Fruit fly (Drosophila melanogaster): ENCODE results near the gene Cht7.
A peak's percentile ranks its signal among the peaks of the same experiment; 100 is the strongest.

The Cht7 gene

DNA sequence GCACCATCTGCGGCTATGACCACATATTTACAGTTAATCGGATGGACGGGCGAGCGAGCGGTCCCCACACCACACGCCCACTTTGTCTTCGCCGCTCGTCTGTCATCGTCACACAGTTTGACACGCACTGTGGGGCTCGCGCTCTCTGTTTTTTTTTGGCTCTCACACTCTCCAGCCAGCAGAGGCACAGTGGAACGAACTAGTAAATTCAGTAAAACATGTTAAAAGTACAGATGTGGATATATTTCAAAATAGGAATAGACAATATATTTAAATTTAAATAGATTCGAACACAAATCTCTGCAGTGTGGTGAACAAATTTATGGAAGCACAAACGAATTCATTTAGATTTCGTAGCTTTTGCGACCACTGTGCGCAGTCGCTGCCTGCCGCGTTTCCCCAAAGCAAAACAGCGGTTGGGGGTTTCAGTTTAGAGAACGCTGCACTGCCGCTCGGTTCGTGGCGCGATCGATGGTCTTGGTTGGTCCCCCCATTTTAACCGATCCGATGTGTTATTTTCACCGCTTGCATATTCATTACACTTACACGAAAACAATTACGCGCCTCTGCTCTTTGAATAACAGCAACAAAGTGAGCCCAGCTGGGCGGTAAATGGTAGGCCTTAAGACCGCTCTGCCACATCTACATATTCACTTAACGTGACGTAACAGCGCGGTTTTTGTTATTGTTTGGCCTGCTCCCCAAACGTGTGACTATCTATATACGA is 25.4 kb downstream of the Cht7 start (continued):
- TF ChIP-seq Taf1 (GFP tag; IDR thresholded peaks at IDR 0.05) (peak; percentile 97), CG2129 (GFP tag; IDR thresholded peaks at IDR 0.05; ENCODE audit: partially characterized antibody) (no peak), Myb (GFP tag; optimal IDR thresholded peaks at IDR 0.05) (peak; percentile 85), Rx (GFP tag; IDR thresholded peaks at IDR 0.05) (peak; percentile 98), dpn (GFP tag; optimal IDR thresholded peaks at IDR 0.05) (peak; percentile 97 to 99), NK7.1 (GFP tag; optimal IDR thresholded peaks at IDR 0.05) (peak; percentile 94), CG5180 (GFP tag; optimal IDR thresholded peaks at IDR 0.05) (peak; percentile 91), CG7928 (GFP tag; optimal IDR thresholded peaks at IDR 0.05) (peak; percentile 82), CG8281 (tag; optimal IDR thresholded peaks at IDR 0.05) (peak; percentile 92), maf-S (GFP tag; optimal IDR thresholded peaks at IDR 0.05) (peak; percentile 93), Blimp-1 (GFP tag; optimal IDR thresholded peaks at IDR 0.05) (peak; percentile 97), CG4328 (GFP tag; optimal IDR thresholded peaks at IDR 0.05) (peak; percentile 97), CG32767 (GFP tag; IDR thresholded peaks at IDR 0.05) (peak; percentile 99), dimm (GFP tag; IDR thresholded peaks at IDR 0.05) (no peak; the same call in 1 of the 2 replicates), CG6813 (GFP tag; optimal IDR thresholded peaks at IDR 0.05) (peak; percentile 99), CG9437 (GFP tag; optimal IDR thresholded peaks at IDR 0.05) (peak; percentile 91), ftz-f1 (GFP tag; optimal IDR thresholded peaks at IDR 0.05) (peak; percentile 94), zfh2 (GFP tag; optimal IDR thresholded peaks at IDR 0.05) (peak; percentile 97), Kr (GFP tag; optimal IDR thresholded peaks at IDR 0.05) (no peak), peb (GFP tag; IDR thresholded peaks at IDR 0.05) (peak; percentile 96), CG32532 (GFP tag; IDR thresholded peaks at IDR 0.05) (peak; percentile 99), Hr51 (GFP tag; optimal IDR thresholded peaks at IDR 0.05) (peak; percentile 97 to 99), dan (GFP tag; IDR thresholded peaks at IDR 0.05) (peak; percentile 85), CG17361 (GFP tag; IDR thresholded peaks at IDR 0.05) (peak; percentile 95), shn (GFP tag; optimal IDR thresholded peaks at IDR 0.05) (peak; percentile 92), bcd (GFP tag; optimal IDR thresholded peaks at IDR 0.05) (peak; percentile 98), sna (GFP tag; IDR thresholded peaks at IDR 0.05; ENCODE audit: partially characterized antibody) (peak; percentile 90), CG3995 (GFP tag; optimal IDR thresholded peaks at IDR 0.05) (peak; percentile 83), Ravus (GFP tag; IDR thresholded peaks at IDR 0.05) (peak; percentile 96), Med (GFP tag) (peak; percentile 100), chm (GFP tag; IDR thresholded peaks at IDR 0.05) (peak; percentile 99), gfzf (GFP tag; optimal IDR thresholded peaks at IDR 0.05) (peak; percentile 12), org-1 (GFP tag; optimal IDR thresholded peaks at IDR 0.05) (peak; percentile 98), hb (GFP tag; IDR thresholded peaks at IDR 0.05; ENCODE audit: partially characterized antibody) (peak; percentile 86), ewg (GFP tag; optimal IDR thresholded peaks at IDR 0.05) (peak; percentile 96), CG10543 (GFP tag; optimal IDR thresholded peaks at IDR 0.05) (peak; percentile 99), Fer2 (tag; optimal IDR thresholded peaks at IDR 0.05) (peak; percentile 95), CG11093 (GFP tag; IDR thresholded peaks at IDR 0.05) (peak; percentile 96), bab2 (GFP tag; optimal IDR thresholded peaks at IDR 0.05) (peak; percentile 97), seq (GFP tag; IDR thresholded peaks at IDR 0.05) (peak; percentile 99), Six4 (GFP tag; optimal IDR thresholded peaks at IDR 0.05) (peak; percentile 99), Max (GFP tag; optimal IDR thresholded peaks at IDR 0.05) (peak; percentile 99), CG5953 (GFP tag; IDR thresholded peaks at IDR 0.05) (peak; percentile 98), tin (GFP tag; optimal IDR thresholded peaks at IDR 0.05) (peak; percentile 99), Lhr (GFP tag; optimal IDR thresholded peaks at IDR 0.05) (peak; percentile 95), CG10431 (GFP tag; optimal IDR thresholded peaks at IDR 0.05) (peak; percentile 95), CG10366 (GFP tag; IDR thresholded peaks at IDR 0.05) (peak; percentile 99), onecut (GFP tag; IDR thresholded peaks at IDR 0.05) (peak; percentile 96), sima (GFP tag; optimal IDR thresholded peaks at IDR 0.05) (peak; percentile 90)

Data from whole organism, embryonic.